Fruit fly (Drosophila melanogaster) whole organism, embryonic: ENCODE results near the gene Pcd.

ENCODE experiments used
- Ada2b ChIP-seq: fragments of 200-800 bp; sonication (Bioruptor generic); IDR thresholded peaks from 2 replicates; pipeline ENCODE4 v1.3.6; 2022; ENCODE audit warnings: missing biosample characterization, missing genetic modification characterization
- Aef1 ChIP-seq: fragments of 200-800 bp; sonication (Bioruptor generic); IDR thresholded peaks from 3 replicates; pipeline ENCODE4 v1.3.6; 2022; ENCODE audit warnings: missing biosample characterization, missing genetic modification characterization
- BtbVII ChIP-seq: fragments of 200-800 bp; sonication (Bioruptor generic); optimal IDR thresholded peaks from 3 replicates; lab custom pipeline; 2017; ENCODE audit warnings: missing biosample characterization, mild to moderate bottlenecking, missing genetic modification characterization
- CG10565 ChIP-seq: fragments of 200-800 bp; sonication (Bioruptor generic); optimal IDR thresholded peaks from 3 replicates; lab custom pipeline; 2016; ENCODE audit warnings: missing biosample characterization, mild to moderate bottlenecking, missing genetic modification characterization
- CG11093 ChIP-seq: fragments of 200-800 bp; sonication (Bioruptor generic); IDR thresholded peaks from 3 replicates; pipeline ENCODE4 v1.3.6; 2022; ENCODE audit warnings: missing biosample characterization, missing genetic modification characterization
- CG11695 ChIP-seq: fragments of 200-800 bp; sonication (Bioruptor generic); IDR thresholded peaks from 3 replicates; pipeline ENCODE4 v1.3.6; 2022; ENCODE audit warnings: missing biosample characterization, missing genetic modification characterization
- CG12299 ChIP-seq: fragments of 200-800 bp; sonication (Bioruptor generic); optimal IDR thresholded peaks from 2 replicates; lab custom pipeline; 2018; ENCODE audit warnings: missing biosample characterization, mild to moderate bottlenecking, missing genetic modification characterization
- CG1233 ChIP-seq: fragments of 200-800 bp; sonication (Bioruptor generic); optimal IDR thresholded peaks from 4 replicates; lab custom pipeline; 2018; ENCODE audit warnings: missing biosample characterization, mild to moderate bottlenecking, missing genetic modification characterization
- CG12659 ChIP-seq: fragments of 200-800 bp; sonication (Bioruptor generic); optimal IDR thresholded peaks from 3 replicates; lab custom pipeline; 2017; ENCODE audit warnings: mild to moderate bottlenecking, missing biosample characterization, missing genetic modification reagents, missing genetic modification characterization
- CG12942 ChIP-seq: fragments of 200-800 bp; sonication (Bioruptor generic); optimal IDR thresholded peaks from 3 replicates; lab custom pipeline; 2016; ENCODE audit warnings: missing biosample characterization, missing genetic modification characterization
- CG13123 ChIP-seq: fragments of 200-800 bp; sonication (Bioruptor generic); optimal IDR thresholded peaks from 2 replicates; lab custom pipeline; 2016; ENCODE audit warnings: missing biosample characterization, missing genetic modification characterization
- CG13775 ChIP-seq: fragments of 200-800 bp; sonication (Bioruptor generic); optimal IDR thresholded peaks from 3 replicates; lab custom pipeline; 2017; ENCODE audit warnings: missing biosample characterization, mild to moderate bottlenecking, missing genetic modification characterization
- CG13894 ChIP-seq: fragments of 200-800 bp; sonication (Bioruptor generic); optimal IDR thresholded peaks from 3 replicates; lab custom pipeline; 2018; ENCODE audit warnings: missing biosample characterization, mild to moderate bottlenecking, missing genetic modification characterization, moderate library complexity
- CG14710 ChIP-seq: fragments of 200-800 bp; sonication (Bioruptor generic); optimal IDR thresholded peaks from 3 replicates; lab custom pipeline; 2019; ENCODE audit warnings: missing biosample characterization, mild to moderate bottlenecking, missing genetic modification characterization, moderate library complexity
- CG15514 ChIP-seq: fragments of 200-800 bp; sonication (Bioruptor generic); optimal IDR thresholded peaks from 3 replicates; lab custom pipeline; 2017; ENCODE audit warnings: missing biosample characterization, missing genetic modification characterization, mild to moderate bottlenecking, moderate library complexity, missing genetic modification reagents
- CG17802 ChIP-seq: fragments of 200-800 bp; sonication (Bioruptor generic); optimal IDR thresholded peaks from 2 replicates; lab custom pipeline; 2018; ENCODE audit warnings: missing biosample characterization, mild to moderate bottlenecking, missing genetic modification characterization, moderate library complexity
- CG17829 ChIP-seq: fragments of 200-800 bp; optimal IDR thresholded peaks from 2 replicates; lab custom pipeline; 2019; ENCODE audit warnings: missing biosample characterization, mild to moderate bottlenecking, missing genetic modification characterization, moderate library complexity
- CG18619 ChIP-seq: fragments of 200-800 bp; sonication (Bioruptor generic); optimal IDR thresholded peaks from 3 replicates; lab custom pipeline; 2017; ENCODE audit warnings: missing biosample characterization, mild to moderate bottlenecking, missing genetic modification characterization
- CG2120 ChIP-seq: fragments of 200-800 bp; sonication (Bioruptor generic); optimal IDR thresholded peaks from 3 replicates; lab custom pipeline; 2016; ENCODE audit warnings: missing biosample characterization, missing genetic modification characterization
- CG31224 ChIP-seq: fragments of 200-800 bp; sonication (Bioruptor generic); IDR thresholded peaks from 2 replicates; pipeline ENCODE4 v1.3.6; 2022; ENCODE audit warnings: missing biosample characterization, missing genetic modification characterization
- CG3726 ChIP-seq: fragments of 200-800 bp; sonication (Bioruptor generic); IDR thresholded peaks from 3 replicates; pipeline ENCODE4, ENCODE4 v1.3.6; 2022; ENCODE audit warnings: missing biosample characterization, missing genetic modification characterization
- CG43689 ChIP-seq: fragments of 200-800 bp; sonication (Bioruptor generic); IDR thresholded peaks from 2 replicates; pipeline ENCODE4 v1.3.6; 2022; ENCODE audit warnings: missing biosample characterization, missing genetic modification characterization
- CG5245 ChIP-seq: fragments of 200-800 bp; sonication (Bioruptor generic); optimal IDR thresholded peaks from 3 replicates; lab custom pipeline; 2016; ENCODE audit warnings: missing biosample characterization, missing genetic modification characterization
- CG6765 ChIP-seq: fragments of 200-800 bp; sonication (Bioruptor generic); optimal IDR thresholded peaks from 3 replicates; lab custom pipeline; 2017; ENCODE audit warnings: missing biosample characterization, mild to moderate bottlenecking, missing genetic modification characterization
- CG7357 ChIP-seq: fragments of 200-800 bp; sonication (Bioruptor generic); IDR thresholded peaks from 3 replicates; pipeline ENCODE4 v1.3.6; 2022; ENCODE audit warnings: missing biosample characterization, missing genetic modification characterization
- CG7372 ChIP-seq: fragments of 200-800 bp; sonication (Bioruptor generic); IDR thresholded peaks from 2 replicates; pipeline ENCODE4 v1.3.6; 2022; ENCODE audit warnings: missing biosample characterization, missing genetic modification characterization
- CG7556 ChIP-seq: fragments of 200-800 bp; sonication (Bioruptor generic); optimal IDR thresholded peaks from 2 replicates; lab custom pipeline; 2017; ENCODE audit warnings: missing biosample characterization, mild to moderate bottlenecking, missing genetic modification characterization
- CG7963 ChIP-seq: fragments of 200-800 bp; sonication (Bioruptor generic); IDR thresholded peaks from 3 replicates; pipeline ENCODE4 v1.3.6; 2022; ENCODE audit warnings: missing biosample characterization, missing genetic modification characterization; ENCODE audit not compliant: partially characterized antibody
- CG8290 ChIP-seq, 3 experiments: fragments of 200-800 bp; sonication (Bioruptor generic); optimal IDR thresholded peaks; 2 replicates each; lab custom pipeline; 2016 to 2019; ENCODE audit warnings: missing biosample characterization in 3 of 3, missing genetic modification characterization in 3 of 3, mild to moderate bottlenecking in 2 of 3, moderate library complexity in 1 of 3
- HHEX ChIP-seq: fragments of 200-800 bp; sonication (Bioruptor generic); optimal IDR thresholded peaks from 3 replicates; lab custom pipeline; 2017; ENCODE audit warnings: missing biosample characterization, mild to moderate bottlenecking, missing genetic modification characterization, missing genetic modification reagents
- HLH4C ChIP-seq: fragments of 200-800 bp; sonication (Bioruptor generic); IDR thresholded peaks from 3 replicates; pipeline ENCODE4 v1.3.6; 2022; ENCODE audit warnings: missing biosample characterization, missing genetic modification characterization; ENCODE audit not compliant: partially characterized antibody
- HmgD ChIP-seq: fragments of 200-800 bp; sonication (Bioruptor generic); optimal IDR thresholded peaks from 3 replicates; lab custom pipeline; 2016; ENCODE audit warnings: missing biosample characterization, missing genetic modification characterization
- Hmx ChIP-seq: fragments of 200-800 bp; sonication (Bioruptor generic); optimal IDR thresholded peaks from 2 replicates; lab custom pipeline; 2016; ENCODE audit warnings: missing biosample characterization, missing genetic modification characterization
- Oli ChIP-seq: fragments of 200-800 bp; sonication (Bioruptor generic); optimal IDR thresholded peaks from 2 replicates; lab custom pipeline; 2018; ENCODE audit warnings: missing biosample characterization, mild to moderate bottlenecking, missing genetic modification characterization, moderate library complexity
- Rfx ChIP-seq: fragments of 200-800 bp; sonication (Bioruptor generic); IDR thresholded peaks from 2 replicates; pipeline ENCODE4 v1.3.6; 2022; ENCODE audit warnings: missing biosample characterization, missing genetic modification characterization
- Vsx1 ChIP-seq: fragments of 200-800 bp; sonication (Bioruptor generic); optimal IDR thresholded peaks from 2 replicates; lab custom pipeline; 2017; ENCODE audit warnings: missing biosample characterization, mild to moderate bottlenecking, missing genetic modification characterization, missing genetic modification reagents
- bcd ChIP-seq: fragments of 200-800 bp; sonication (Bioruptor generic); optimal IDR thresholded peaks from 2 replicates; lab custom pipeline; 2017; ENCODE audit warnings: missing biosample characterization, mild to moderate bottlenecking, missing genetic modification characterization
- dysf ChIP-seq: fragments of 200-800 bp; sonication (Bioruptor generic); IDR thresholded peaks from 3 replicates; pipeline ENCODE4 v1.3.6; 2022; ENCODE audit warnings: missing biosample characterization, missing genetic modification characterization
- gro ChIP-seq: fragments of 200-800 bp; sonication (Bioruptor generic); optimal IDR thresholded peaks from 2 replicates; lab custom pipeline; 2016; ENCODE audit warnings: missing biosample characterization, missing genetic modification characterization
- klu ChIP-seq: fragments of 200-800 bp; sonication (Bioruptor generic); IDR thresholded peaks from 2 replicates; pipeline ENCODE4 v1.3.6; 2022; ENCODE audit warnings: missing biosample characterization, missing genetic modification characterization
- lola ChIP-seq, 3 experiments: fragments of >200 bp in 2 of 3; fragments of 200-800 bp in 1 of 3; sonication (Bioruptor generic) in 1 of 3; optimal IDR thresholded peaks; 2 replicates each; lab custom pipeline; 2017 to 2019; ENCODE audit warnings: missing biosample characterization in 3 of 3, missing genetic modification characterization in 3 of 3, mild to moderate bottlenecking in 1 of 3, moderate library complexity in 1 of 3
- onecut ChIP-seq: fragments of 200-800 bp; sonication (Bioruptor generic); IDR thresholded peaks from 2 replicates; pipeline ENCODE4 v1.3.6; 2022; ENCODE audit warnings: missing biosample characterization, missing genetic modification characterization
- pho ChIP-seq: fragments of 200-800 bp; sonication (Bioruptor generic); optimal IDR thresholded peaks from 2 replicates; lab custom pipeline; 2016; ENCODE audit warnings: missing biosample characterization, missing genetic modification characterization
- psq ChIP-seq: fragments of 200-800 bp; sonication (Bioruptor generic); optimal IDR thresholded peaks from 2 replicates; lab custom pipeline; 2017; ENCODE audit warnings: missing biosample characterization, missing genetic modification characterization
- rib ChIP-seq: fragments of 200-800 bp; sonication (Bioruptor generic); IDR thresholded peaks from 2 replicates; pipeline ENCODE4 v1.3.6; 2022; ENCODE audit warnings: missing biosample characterization, missing genetic modification characterization
- sens ChIP-seq: fragments of 200-800 bp; sonication (Bioruptor generic); peaks from one replicate; lab custom pipeline; 2016; ENCODE audit warnings: missing biosample characterization, missing genetic modification characterization
- sens-2 ChIP-seq: fragments of 200-800 bp; sonication (Bioruptor generic); IDR thresholded peaks from 2 replicates; pipeline ENCODE4 v1.3.6; 2022; ENCODE audit warnings: missing biosample characterization, missing genetic modification characterization
- seq ChIP-seq: fragments of 200-800 bp; sonication (Bioruptor generic); IDR thresholded peaks from 2 replicates; pipeline ENCODE4 v1.3.6; 2022; ENCODE audit warnings: missing biosample characterization, missing genetic modification characterization
- sim ChIP-seq: fragments of 200-800 bp; sonication (Bioruptor generic); IDR thresholded peaks from 2 replicates; pipeline ENCODE4 v1.3.6; 2022; ENCODE audit warnings: missing biosample characterization, missing genetic modification characterization
- slp2 ChIP-seq: fragments of 200-800 bp; sonication (Bioruptor generic); optimal IDR thresholded peaks from 2 replicates; lab custom pipeline; 2016; ENCODE audit warnings: missing biosample characterization, missing genetic modification characterization

Gene Pcd

DNA sequence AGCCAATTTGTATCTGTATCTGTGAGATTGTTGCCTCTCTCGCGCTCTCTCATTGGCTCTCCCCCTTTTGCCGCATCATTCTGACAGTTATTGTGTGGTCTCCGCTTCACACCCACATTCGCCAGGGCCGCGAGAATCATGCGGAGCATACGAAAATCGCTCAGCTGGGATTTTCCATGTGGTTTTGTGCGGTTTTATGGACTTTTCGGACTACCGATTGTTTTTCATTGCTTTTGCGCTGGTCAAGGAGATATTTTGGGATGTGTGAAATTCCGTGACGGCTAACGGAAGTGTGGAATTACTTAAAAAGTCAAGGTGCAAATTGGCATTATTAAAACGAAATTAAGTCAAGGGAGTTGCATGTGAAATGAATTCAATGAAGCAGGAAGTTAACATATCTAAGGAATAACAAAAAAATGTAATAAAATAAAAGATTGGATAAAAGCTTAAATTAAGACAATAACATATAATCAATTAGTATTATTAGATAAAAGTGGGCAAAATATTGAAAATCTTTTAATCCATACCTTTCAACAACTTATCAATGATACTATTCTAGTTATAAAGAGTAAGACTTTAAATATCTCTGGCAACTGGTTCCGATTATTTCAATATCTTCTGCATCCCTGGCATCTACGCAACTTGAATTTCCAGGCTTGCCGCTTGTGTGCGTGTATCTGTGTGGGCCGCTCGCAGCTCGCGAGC is 49.3 kb downstream of the Pcd start (continued):
- TF ChIP-seq CG15514 (GFP tag; lab: Kevin White, UChicago) (peak; percentile 98), slp2 (peak; percentile 13), pho (GFP tag; lab: Kevin White, UChicago) (no peak), gro (no peak), onecut (GFP tag; lab: Robert Waterston, UW) (no peak), CG43689 (GFP tag; lab: Robert Waterston, UW) (no peak), CG2120 (GFP tag; lab: Kevin White, UChicago) (peak; percentile 13), sens (peak; percentile 91), CG31224 (no peak), CG10565 (GFP tag; lab: Kevin White, UChicago) (no peak), Aef1 (0 out of 3 replicates have a peak, but pooled peaks have one; percentile 11), CG11695 (GFP tag; lab: Robert Waterston, UW) (no peak), Rfx (peak; percentile 71), lola (GFP tag; optimal IDR thresholded peaks at IDR 0.05; lab: Kevin White, UChicago) (peak in 1 of 3 experiments; percentile 69), dysf (GFP tag; lab: Robert Waterston, UW) (0 out of 3 replicates have a peak, but pooled peaks have one; percentile 33), CG17802 (tag; lab: Kevin White, UChicago) (no peak), Hmx (peak; percentile 13), CG7556 (GFP tag; lab: Kevin White, UChicago) (peak; percentile 69), sim (GFP tag; lab: Robert Waterston, UW) (no peak), CG14710 (tag; lab: Kevin White, UChicago) (peak; percentile 61), CG13894 (no peak), CG7357 (GFP tag; lab: Robert Waterston, UW) (no peak), CG12299 (tag; lab: Kevin White, UChicago) (no peak), CG12942 (GFP tag; lab: Kevin White, UChicago) (no peak), CG13775 (GFP tag; lab: Kevin White, UChicago) (peak; percentile 74), rib (GFP tag; lab: Robert Waterston, UW) (no peak), BtbVII (no peak), HmgD (GFP tag; lab: Kevin White, UChicago) (no peak), CG3726 (GFP tag; lab: Robert Waterston, UW) (no peak), CG11093 (GFP tag; lab: Robert Waterston, UW) (no peak), klu (no peak), CG17829 (tag; lab: Kevin White, UChicago) (no peak), CG7372 (GFP tag; lab: Robert Waterston, UW) (no peak), sens-2 (GFP tag; lab: Robert Waterston, UW) (no peak), CG12659 (GFP tag; lab: Kevin White, UChicago) (peak; percentile 24), HLH4C (GFP tag; lab: Robert Waterston, UW) (no peak; the same call in 2 of the 3 replicates), bcd (GFP tag; lab: Kevin White, UChicago) (peak; percentile 49), Oli (peak; percentile 36), psq (GFP tag; lab: Kevin White, UChicago) (peak; percentile 89), CG18619 (GFP tag; lab: Kevin White, UChicago) (peak; percentile 33), CG7963 (GFP tag; lab: Robert Waterston, UW) (no peak), CG13123 (no peak), CG1233 (GFP tag; lab: Kevin White, UChicago) (peak; percentile 49), Vsx1 (GFP tag; lab: Kevin White, UChicago) (no peak), CG5245 (GFP tag; lab: Kevin White, UChicago) (no peak), CG8290 (GFP tag; optimal IDR thresholded peaks at IDR 0.05; lab: Kevin White, UChicago) (peak; percentile 34), CG8290 (tag; optimal IDR thresholded peaks at IDR 0.05; lab: Kevin White, UChicago) (peak in 1 of 2 experiments; percentile 61), seq (GFP tag; lab: Robert Waterston, UW) (no peak), HHEX (GFP tag; lab: Kevin White, UChicago) (no peak), CG6765 (no peak), Ada2b (no peak)
